Worm (Caenorhabditis elegans): ENCODE results near the gene paqr-2.

DNA sequence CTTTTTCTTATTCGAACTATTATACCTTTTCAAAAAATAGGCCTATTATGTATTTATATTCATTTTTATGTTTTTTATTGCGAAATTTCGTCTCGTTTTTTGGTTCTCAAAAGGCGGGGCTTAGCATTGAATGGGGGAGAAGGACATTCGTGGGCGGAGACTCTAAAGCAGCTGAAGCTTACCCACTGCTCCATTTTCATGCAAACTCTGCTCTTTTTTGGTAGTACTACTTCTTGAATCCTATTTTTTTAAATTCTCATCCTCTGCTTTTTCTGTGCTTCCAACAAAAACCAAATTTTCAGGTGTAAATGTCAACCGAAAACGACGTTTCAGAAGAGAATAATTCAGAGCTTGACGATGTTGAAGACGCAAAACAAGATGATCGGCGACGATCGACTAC, 38.3 kb downstream of the paqr-2 start, which contains the start of gene ZK121.2:
- TF ChIP-seq sptf-2 (GFP tag; optimal IDR thresholded peaks at IDR 0.05) (no peak), gei-17 (GFP tag; optimal IDR thresholded peaks at IDR 0.05) (no peak), sdz-38 (tag; optimal IDR thresholded peaks at IDR 0.05) (no peak), T07F8.4 (tag; optimal IDR thresholded peaks at IDR 0.05) (no peak), snpc-3.4 (tag; optimal IDR thresholded peaks at IDR 0.05) (no peak), Y53G8AR.9 (GFP tag; conservative IDR thresholded peaks at IDR 0.05) (no peak), snpc-4 (GFP tag; optimal IDR thresholded peaks at IDR 0.05) (no peak), snpc-4 (tag; optimal IDR thresholded peaks at IDR 0.05) (no peak), hlh-26 (GFP tag; conservative IDR thresholded peaks at IDR 0.05) (no peak), unc-62 (GFP tag; optimal IDR thresholded peaks at IDR 0.05) (no peak), tlf-1 (GFP tag; optimal IDR thresholded peaks at IDR 0.05) (no peak)
